Worm (Caenorhabditis elegans) whole organism, L1 larva: ENCODE results near the gene ctps-1.
A peak's percentile ranks its signal among the peaks of the same experiment; 100 is the strongest.

Experiments
- C04F5.9 ChIP-seq: sonication (generic microtip); optimal IDR thresholded peaks from 2 replicates; lab custom pipeline; 2016; ENCODE audit warnings: missing genetic modification characterization, missing compliant biosample characterization
- F16B12.6 ChIP-seq: fragments of 150-350 bp; optimal IDR thresholded peaks from 2 replicates; lab custom pipeline; 2014; ENCODE audit warnings: missing biosample characterization, missing genetic modification characterization
- Y116A8C.19 ChIP-seq: sonication (generic microtip); optimal IDR thresholded peaks from 2 replicates; lab custom pipeline; 2016; ENCODE audit warnings: missing compliant biosample characterization, missing genetic modification characterization, borderline replicate concordance
- alr-1 ChIP-seq: fragments of 200-800 bp; sonication (Bioruptor generic); optimal IDR thresholded peaks from 2 replicates; lab custom pipeline; 2018; ENCODE audit warnings: borderline replicate concordance, mild to moderate bottlenecking, missing genetic modification characterization, missing compliant biosample characterization
- aly-2 ChIP-seq: fragments of 150-350 bp; optimal IDR thresholded peaks from 2 replicates; lab custom pipeline; 2014; ENCODE audit warnings: missing biosample characterization, missing genetic modification characterization
- ama-1 ChIP-seq: fragments of 150-350 bp; optimal IDR thresholded peaks from 2 replicates; lab custom pipeline; 2014
- blmp-1 ChIP-seq: fragments of 150-350 bp; optimal IDR thresholded peaks from 2 replicates; lab custom pipeline; 2014; ENCODE audit warnings: missing biosample characterization, missing genetic modification characterization
- ceh-63 ChIP-seq: fragments of 200-800 bp; sonication (Bioruptor generic); optimal IDR thresholded peaks from 2 replicates; lab custom pipeline; 2018; ENCODE audit warnings: mild to moderate bottlenecking, missing genetic modification characterization, missing compliant biosample characterization
- ceh-82 ChIP-seq, 3 experiments: fragments of 150-350 bp in 1 of 3; sonication (generic microtip) in 2 of 3; optimal IDR thresholded peaks; 2 replicates each; lab custom pipeline; 2014 to 2017; ENCODE audit warnings: missing biosample characterization in 3 of 3, missing genetic modification characterization in 3 of 3
- ceh-88 ChIP-seq: fragments of 200-800 bp; sonication (Bioruptor generic); IDR thresholded peaks from 2 replicates; pipeline ENCODE4 v1.3.6; 2022; ENCODE audit warnings: missing genetic modification characterization, missing compliant biosample characterization
- ceh-90 ChIP-seq: sonication (generic microtip); optimal IDR thresholded peaks from 2 replicates; lab custom pipeline; 2016; ENCODE audit warnings: missing genetic modification characterization, missing compliant biosample characterization
- dpl-1 ChIP-seq, 3 experiments: fragments of 150-350 bp in 2 of 3; sonication (generic microtip) in 1 of 3; optimal IDR thresholded peaks; 2 replicates each; lab custom pipeline; 2014 to 2017; ENCODE audit warnings: missing biosample characterization in 3 of 3, missing genetic modification characterization in 3 of 3, missing genetic modification reagents in 3 of 3
- dsc-1 ChIP-seq: sonication (generic microtip); optimal IDR thresholded peaks from 2 replicates; lab custom pipeline; 2016; ENCODE audit warnings: mild to moderate bottlenecking, missing genetic modification characterization, missing compliant biosample characterization
- efl-1 ChIP-seq, 4 experiments: fragments of 150-350 bp; optimal IDR thresholded peaks in 3 of 4; peaks in 1 of 4; 1 replicate in 1 of 4; 2 replicates in 3 of 4; lab custom pipeline; 2014; ENCODE audit warnings: missing biosample characterization in 2 of 4, missing genetic modification characterization in 2 of 4, missing genetic modification reagents in 2 of 4
- egl-27 ChIP-seq, 2 experiments: fragments of 150-350 bp in 1 of 2; sonication (generic microtip); optimal IDR thresholded peaks; 3 replicates each; lab custom pipeline; 2017 to 2018; ENCODE audit warnings: missing biosample characterization in 2 of 2, missing genetic modification characterization in 2 of 2, missing genetic modification reagents in 2 of 2
- fos-1 ChIP-seq: fragments of 150-350 bp; optimal IDR thresholded peaks from 2 replicates; lab custom pipeline; 2014; ENCODE audit warnings: missing biosample characterization, missing genetic modification characterization
- hlh-4 ChIP-seq: sonication (generic microtip); optimal IDR thresholded peaks from 2 replicates; lab custom pipeline; 2016; ENCODE audit warnings: mild to moderate bottlenecking, missing genetic modification characterization, missing compliant biosample characterization
- irx-1 ChIP-seq: sonication (generic microtip); optimal IDR thresholded peaks from 2 replicates; lab custom pipeline; 2016; ENCODE audit warnings: missing genetic modification characterization, missing compliant biosample characterization
- lin-15B ChIP-seq: fragments of 150-350 bp; sonication (generic microtip); optimal IDR thresholded peaks from 3 replicates; lab custom pipeline; 2014; ENCODE audit warnings: missing biosample characterization, missing genetic modification characterization
- lsy-2 ChIP-seq, 2 experiments: fragments of 150-350 bp; optimal IDR thresholded peaks; 2 replicates each; lab custom pipeline; 2014; ENCODE audit warnings: missing biosample characterization in 2 of 2, missing genetic modification characterization in 2 of 2
- mab-9 ChIP-seq: fragments of 200-800 bp; sonication (Bioruptor generic); IDR thresholded peaks from 2 replicates; pipeline ENCODE4 v1.3.6; 2022; ENCODE audit warnings: missing genetic modification reagents, missing genetic modification characterization, missing compliant biosample characterization
- mdl-1 ChIP-seq, 2 experiments: fragments of 150-350 bp; optimal IDR thresholded peaks; 2 replicates each; lab custom pipeline; 2014 to 2017; ENCODE audit warnings: missing biosample characterization in 2 of 2, missing genetic modification characterization in 2 of 2, inconsistent platforms in 1 of 2
- mef-2 ChIP-seq: fragments of 150-350 bp; optimal IDR thresholded peaks from 2 replicates; lab custom pipeline; 2014; ENCODE audit warnings: missing biosample characterization, missing genetic modification characterization
- nhr-11 ChIP-seq: fragments of 150-350 bp; optimal IDR thresholded peaks from 2 replicates; lab custom pipeline; 2014; ENCODE audit warnings: missing biosample characterization, missing genetic modification characterization
- nhr-19 ChIP-seq: fragments of 200-800 bp; sonication (Bioruptor generic); conservative IDR thresholded peaks from 2 replicates; pipeline ENCODE4 v1.3.6; 2022; ENCODE audit warnings: missing genetic modification characterization, missing compliant biosample characterization
- nhr-28 ChIP-seq: fragments of 150-350 bp; optimal IDR thresholded peaks from 2 replicates; lab custom pipeline; 2014; ENCODE audit warnings: missing biosample characterization, missing genetic modification characterization
- nhr-71 ChIP-seq: sonication (generic microtip); optimal IDR thresholded peaks from 2 replicates; lab custom pipeline; 2016; ENCODE audit warnings: mild to moderate bottlenecking, missing genetic modification characterization, moderate library complexity, missing compliant biosample characterization
- nhr-85 ChIP-seq: sonication (generic microtip); peaks from one replicate; lab custom pipeline; 2016; ENCODE audit warnings: missing genetic modification characterization, inconsistent platforms, missing compliant biosample characterization
- nhr-90 ChIP-seq: sonication (generic microtip); optimal IDR thresholded peaks from 2 replicates; lab custom pipeline; 2016; ENCODE audit warnings: mild to moderate bottlenecking, missing genetic modification characterization, missing compliant biosample characterization; ENCODE audit not compliant: poor library complexity
- pag-3 ChIP-seq: sonication (generic microtip); optimal IDR thresholded peaks from 2 replicates; lab custom pipeline; 2017; ENCODE audit warnings: missing genetic modification characterization, mild to moderate bottlenecking, missing compliant biosample characterization, antibody characterized with exemption, borderline replicate concordance; ENCODE audit not compliant: insufficient read depth
- pqm-1 ChIP-seq: sonication (generic microtip); optimal IDR thresholded peaks from 3 replicates; lab custom pipeline; 2017; ENCODE audit warnings: missing biosample characterization, missing genetic modification characterization
- snpc-4 ChIP-seq: fragments of 150-350 bp; optimal IDR thresholded peaks from 2 replicates; lab custom pipeline; 2014; ENCODE audit warnings: missing biosample characterization, missing genetic modification characterization
- snu-23 ChIP-seq: sonication (generic microtip); optimal IDR thresholded peaks from 2 replicates; lab custom pipeline; 2016; ENCODE audit warnings: missing genetic modification characterization, missing compliant biosample characterization
- tlp-1 ChIP-seq: fragments of 150-350 bp; optimal IDR thresholded peaks from 2 replicates; lab custom pipeline; 2014; ENCODE audit warnings: missing biosample characterization, missing genetic modification characterization
- unc-62 ChIP-seq: fragments of 150-350 bp; optimal IDR thresholded peaks from 2 replicates; lab custom pipeline; 2014; ENCODE audit warnings: missing biosample characterization, missing genetic modification reagents, missing genetic modification characterization
- unc-98 ChIP-seq: fragments of 200-800 bp; sonication (Bioruptor generic); IDR thresholded peaks from 2 replicates; pipeline ENCODE4 v1.3.6; 2022; ENCODE audit warnings: missing genetic modification characterization, missing compliant biosample characterization
- xbp-1 ChIP-seq: sonication (generic microtip); optimal IDR thresholded peaks from 2 replicates; lab custom pipeline; 2016; ENCODE audit warnings: missing genetic modification characterization, missing compliant biosample characterization
- zag-1 ChIP-seq: fragments of 150-350 bp; optimal IDR thresholded peaks from 2 replicates; lab custom pipeline; 2014; ENCODE audit warnings: missing biosample characterization, missing genetic modification characterization
- zip-4 ChIP-seq: fragments of 200-800 bp; sonication (Bioruptor generic); optimal IDR thresholded peaks from 2 replicates; lab custom pipeline; 2018; ENCODE audit warnings: mild to moderate bottlenecking, missing genetic modification characterization, moderate library complexity, missing compliant biosample characterization

The ctps-1 gene

DNA sequence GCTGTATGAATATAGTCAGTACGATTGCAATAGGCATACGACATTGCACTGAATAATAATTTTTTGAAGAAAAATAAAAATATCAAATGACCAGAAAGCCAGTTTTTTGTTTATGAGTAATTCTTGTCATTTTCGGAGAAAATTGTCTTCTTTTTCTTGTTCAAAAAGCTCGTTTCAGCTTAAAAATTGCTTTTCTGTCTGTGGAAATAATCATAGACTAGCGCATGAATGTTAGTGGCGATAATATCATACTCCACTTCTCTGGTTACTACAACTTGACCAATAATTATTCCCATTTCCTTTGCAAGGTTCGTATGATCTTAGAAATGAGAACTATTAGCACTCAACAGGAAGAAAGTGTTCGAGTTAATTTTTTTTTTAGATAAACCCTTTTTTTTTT is 32.8 kb downstream of the ctps-1 start, which contains the start of gene srh-216:
Gene srh-216 (minus strand): TSS at position 101 of the 400 bp plus-strand sequence.
- TF ChIP-seq zag-1 (tag; lab: Kevin White, UChicago) (no peak), nhr-71 (no peak), mab-9 (GFP tag; lab: Robert Waterston, UW) (no peak), C04F5.9 (tag; lab: Kevin White, UChicago) (no peak), alr-1 (tag; lab: Kevin White, UChicago) (no peak), ceh-63 (no peak), hlh-4 (tag; lab: Kevin White, UChicago) (no peak), ceh-82 (tag; optimal IDR thresholded peaks at IDR 0.05; lab: Kevin White, UChicago) (no peak), pag-3 (tag; lab: Kevin White, UChicago) (no peak), lsy-2 (tag; optimal IDR thresholded peaks at IDR 0.05; lab: Kevin White, UChicago) (no peak), mdl-1 (tag; optimal IDR thresholded peaks at IDR 0.05; lab: Kevin White, UChicago) (no peak), mef-2 (tag; lab: Kevin White, UChicago) (no peak), fos-1 (tag; lab: Kevin White, UChicago) (no peak), zip-4 (no peak), ama-1 (lab: Kevin White, UChicago) (no peak)

DNA sequence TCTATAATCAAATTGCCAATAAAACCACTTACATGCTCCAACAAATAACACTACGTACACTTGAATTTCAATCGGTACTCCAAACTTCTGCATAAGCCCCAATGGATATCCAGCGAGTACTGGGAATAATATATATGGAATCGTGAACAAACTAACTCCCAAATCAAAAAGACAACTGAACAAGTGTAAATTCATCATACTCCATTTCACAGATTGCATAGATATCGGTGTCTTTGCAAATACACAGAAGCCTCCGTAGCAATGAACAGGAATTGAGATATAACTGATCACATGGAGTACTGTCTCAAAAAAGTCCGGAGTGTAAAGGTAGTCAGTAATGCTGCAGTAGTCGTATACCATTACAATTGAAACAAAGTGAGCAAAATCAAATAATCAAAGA is 34.7 kb downstream of the ctps-1 start, which contains the start of gene srh-214:
Gene srh-214 (minus strand): TSS at position 360 of the 400 bp plus-strand sequence.
- no peak for TF ChIP-seq blmp-1 (tag; lab: Kevin White, UChicago)
- no peak for TF ChIP-seq zag-1 (tag; lab: Kevin White, UChicago)
- TF ChIP-seq nhr-11 (tag; lab: Kevin White, UChicago), result no peak
- no peak for TF ChIP-seq efl-1 (optimal IDR thresholded peaks at IDR 0.05; lab: Kevin White, UChicago)
- TF ChIP-seq efl-1 (GFP tag; optimal IDR thresholded peaks at IDR 0.05 in 1 of 2; lab: Kevin White, UChicago), result peak in 1 of 2 experiments; percentile 65
- TF ChIP-seq ceh-90, result no peak
- no peak for TF ChIP-seq dsc-1
- TF ChIP-seq lsy-2 (tag; optimal IDR thresholded peaks at IDR 0.05; lab: Kevin White, UChicago), result no peak
- no peak for TF ChIP-seq nhr-28 (tag; lab: Kevin White, UChicago)

DNA sequence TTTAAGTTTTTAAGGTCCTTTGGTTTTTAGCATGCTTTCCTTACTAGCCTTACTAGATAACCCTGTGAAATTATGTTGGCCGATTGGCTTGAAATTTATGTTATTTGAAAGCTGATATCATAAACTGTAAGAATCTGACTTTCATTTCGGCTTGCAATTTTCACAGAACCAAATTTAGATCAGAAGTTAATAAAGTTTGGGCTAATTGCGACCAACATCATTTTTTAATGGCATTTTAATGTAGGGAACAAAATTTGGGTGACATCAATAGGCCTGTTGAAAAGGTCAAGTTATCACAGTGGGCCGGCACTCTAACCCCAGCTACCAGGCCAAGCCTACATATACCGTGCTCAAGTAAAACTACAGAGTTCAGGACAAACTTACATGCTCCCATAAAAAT is 36.6 kb downstream of the ctps-1 start:
- no peak for TF ChIP-seq snpc-4 (tag; lab: Kevin White, UChicago)

DNA sequence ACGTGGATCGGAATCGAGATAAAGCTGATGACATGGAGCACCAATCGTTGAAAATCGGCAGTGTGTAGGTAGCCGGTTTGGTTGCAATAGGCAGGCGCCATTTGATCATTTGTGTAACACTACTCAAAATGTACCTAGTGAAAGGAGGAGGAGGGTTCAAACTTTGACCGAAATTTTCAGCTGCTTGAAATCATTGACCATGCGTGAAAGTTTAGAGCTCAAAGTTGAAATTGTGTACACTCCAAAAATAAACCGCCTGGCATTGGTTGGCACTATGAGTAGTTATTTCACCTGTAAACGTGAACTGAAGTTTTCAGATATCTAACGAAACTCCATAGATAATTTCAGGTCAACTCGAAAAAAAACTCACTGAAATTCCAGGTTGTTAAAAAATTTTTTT is 37.2 kb downstream of the ctps-1 start, which contains the start of gene srh-215:
Gene srh-215 (minus strand): TSS at position 101 of the 400 bp plus-strand sequence.
- TF ChIP-seq lin-15B (tag; lab: Kevin White, UChicago) (no peak), nhr-85 (tag; lab: Kevin White, UChicago) (no peak), nhr-71 (no peak), zag-1 (tag; lab: Kevin White, UChicago) (no peak), unc-62 (GFP tag; lab: Kevin White, UChicago) (no peak), tlp-1 (no peak), ceh-88 (GFP tag; lab: Robert Waterston, UW) (no peak)

DNA sequence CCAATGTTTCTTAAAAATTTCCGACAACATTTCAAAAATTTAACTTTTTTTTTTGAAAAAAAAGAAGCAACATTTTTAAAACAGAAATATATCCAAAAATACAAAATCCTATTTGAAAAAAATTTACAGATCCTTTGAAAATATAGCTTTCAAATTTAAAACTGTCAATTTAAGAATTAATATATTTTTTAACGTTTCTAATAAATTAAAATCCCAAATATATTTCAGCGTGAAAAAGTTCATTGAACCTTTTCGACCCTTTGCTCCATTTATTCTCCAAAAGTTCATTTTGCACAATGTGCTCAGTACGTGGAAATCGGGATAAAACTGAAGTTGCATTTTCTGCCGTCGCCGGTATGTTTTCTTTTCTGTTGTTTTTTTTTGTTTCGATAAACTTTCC is 38.2 kb downstream of the ctps-1 start, which contains the start of gene phy-3:
Gene phy-3 (plus strand): TSS at position 301 of the 400 bp plus-strand sequence.
- TF ChIP-seq alr-1 (tag; lab: Kevin White, UChicago) (no peak), irx-1 (tag; lab: Kevin White, UChicago) (no peak), snu-23 (GFP tag; lab: Kevin White, UChicago) (no peak), nhr-90 (tag; lab: Kevin White, UChicago) (no peak), pqm-1 (tag; lab: Kevin White, UChicago) (no peak), xbp-1 (tag; lab: Kevin White, UChicago) (no peak), dpl-1 (GFP tag; optimal IDR thresholded peaks at IDR 0.05; lab: Kevin White, UChicago) (no peak), unc-98 (GFP tag; lab: Robert Waterston, UW) (no peak), lin-15B (tag; lab: Kevin White, UChicago) (no peak), F16B12.6 (tag; lab: Kevin White, UChicago) (no peak), Y116A8C.19 (no peak), nhr-19 (GFP tag; lab: Robert Waterston, UW) (no peak), unc-62 (GFP tag; lab: Kevin White, UChicago) (no peak), egl-27 (tag; optimal IDR thresholded peaks at IDR 0.05; lab: Kevin White, UChicago) (no peak), aly-2 (tag; lab: Kevin White, UChicago) (no peak)
